Worm (Caenorhabditis elegans): ENCODE data around the gene F09C12.2.
"Not testable (repeated sequence)": the region's sequence is repeated elsewhere in the genome, so short reads cannot be mapped to it uniquely, and the experiment has no call there.

Gene F09C12.2

DNA sequence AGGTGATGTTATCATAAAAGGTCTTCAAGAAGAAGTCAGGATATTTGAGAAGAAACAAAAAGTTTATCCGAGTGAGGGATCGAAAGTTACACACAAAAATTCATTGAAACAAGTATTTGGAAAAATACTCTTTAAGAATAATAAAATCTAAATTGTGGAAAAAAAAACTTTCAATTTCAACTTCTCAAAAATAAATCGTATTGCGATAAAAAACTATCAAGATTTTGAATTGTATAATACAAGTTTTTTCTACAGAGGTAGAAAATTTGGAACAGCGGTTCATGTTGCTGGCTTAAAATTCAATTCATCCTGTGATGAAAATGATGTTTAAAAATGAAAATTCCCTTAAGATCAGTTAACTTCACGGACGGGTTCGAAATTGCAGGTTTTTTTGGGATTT lies 2.3 kb downstream of the F09C12.2 start, which contains the start of gene F09C12.8:
F09C12.8 (plus strand) TSS at position 301 of the 400 bp plus-strand sequence.
- no peak for TF ChIP-seq tra-4 (tag; optimal IDR thresholded peaks at IDR 0.05)
- no peak for TF ChIP-seq F13C5.2 (tag; optimal IDR thresholded peaks at IDR 0.05)
- no peak for TF ChIP-seq hnd-1 (tag; optimal IDR thresholded peaks at IDR 0.05)
- no peak for TF ChIP-seq aly-1 (tag; optimal IDR thresholded peaks at IDR 0.05)
- TF ChIP-seq sea-1 (GFP tag; conservative IDR thresholded peaks at IDR 0.05) = no peak
- TF ChIP-seq B0310.2 (tag; optimal IDR thresholded peaks at IDR 0.05) = no peak
- TF ChIP-seq ets-7 (tag; optimal IDR thresholded peaks at IDR 0.05) = no peak
- no peak for TF ChIP-seq ceh-13 (GFP tag; optimal IDR thresholded peaks at IDR 0.05)
- TF ChIP-seq ama-1 (optimal IDR thresholded peaks at IDR 0.05) = no peak
- TF ChIP-seq hmg-4 (GFP tag; optimal IDR thresholded peaks at IDR 0.05) = no peak
- no peak for TF ChIP-seq scrt-1 (GFP tag; IDR thresholded peaks at IDR 0.05)
- no peak for TF ChIP-seq tbx-37 (GFP tag; conservative IDR thresholded peaks at IDR 0.05)
- TF ChIP-seq pes-1 (GFP tag; IDR thresholded peaks at IDR 0.05) = no peak
- no peak for TF ChIP-seq ceh-36 (tag; optimal IDR thresholded peaks at IDR 0.05)
- TF ChIP-seq flt-1 (GFP tag; IDR thresholded peaks at IDR 0.05) = no peak
- no peak for TF ChIP-seq tbx-11 (GFP tag; IDR thresholded peaks at IDR 0.05)

- not testable (repeated sequence) for TF ChIP-seq pes-1 (GFP tag; IDR thresholded peaks at IDR 0.05); tbx-11 (GFP tag; IDR thresholded peaks at IDR 0.05); ets-7 (tag; optimal IDR thresholded peaks at IDR 0.05)
These were observed 5.4 kb downstream of the F09C12.2 start, which contains the start of gene msp-74 for ce11 chrII:5115235-5115634. Gene msp-74, minus strand, starts transcription at chrII:5115335.

DNA sequence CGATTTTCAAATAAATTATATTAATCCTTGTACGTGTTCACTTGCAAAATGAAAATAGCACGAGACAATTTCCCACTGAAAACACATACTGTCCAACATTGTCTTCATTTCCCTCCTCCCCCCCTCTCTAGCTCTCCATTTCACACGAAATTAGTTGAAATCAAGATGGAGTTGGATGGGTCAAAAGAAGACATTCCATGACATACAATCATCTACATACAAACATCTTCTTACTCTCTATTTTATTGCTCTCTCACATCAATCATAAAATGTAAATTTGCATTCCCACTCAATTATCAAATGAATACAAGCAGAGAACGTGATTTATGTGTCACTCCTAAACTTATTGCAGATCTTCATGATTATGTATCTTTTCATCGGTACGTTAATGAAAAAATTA lies 5.9 kb downstream of the F09C12.2 start, which contains the start of gene srsy-1:
srsy-1 (plus strand) TSS at position 301 of the 400 bp plus-strand sequence.
- TF ChIP-seq tbx-11 (GFP tag; IDR thresholded peaks at IDR 0.05) (no peak), sea-1 (GFP tag; conservative IDR thresholded peaks at IDR 0.05) (no peak), scrt-1 (GFP tag; IDR thresholded peaks at IDR 0.05) (no peak), aly-1 (tag; optimal IDR thresholded peaks at IDR 0.05) (no peak), flt-1 (GFP tag; IDR thresholded peaks at IDR 0.05) (no peak), ceh-13 (GFP tag; optimal IDR thresholded peaks at IDR 0.05) (no peak), F13C5.2 (tag; optimal IDR thresholded peaks at IDR 0.05) (no peak), hmg-4 (GFP tag; optimal IDR thresholded peaks at IDR 0.05) (no peak), hmbx-1 (tag; optimal IDR thresholded peaks at IDR 0.05) (no peak), tra-4 (tag; optimal IDR thresholded peaks at IDR 0.05) (no peak), B0310.2 (tag; optimal IDR thresholded peaks at IDR 0.05) (no peak), ets-7 (tag; optimal IDR thresholded peaks at IDR 0.05) (no peak), tbx-37 (GFP tag; conservative IDR thresholded peaks at IDR 0.05) (no peak), ama-1 (optimal IDR thresholded peaks at IDR 0.05) (no peak), hnd-1 (tag; optimal IDR thresholded peaks at IDR 0.05) (no peak), ceh-36 (tag; optimal IDR thresholded peaks at IDR 0.05) (no peak), pes-1 (GFP tag; IDR thresholded peaks at IDR 0.05) (no peak)

DNA sequence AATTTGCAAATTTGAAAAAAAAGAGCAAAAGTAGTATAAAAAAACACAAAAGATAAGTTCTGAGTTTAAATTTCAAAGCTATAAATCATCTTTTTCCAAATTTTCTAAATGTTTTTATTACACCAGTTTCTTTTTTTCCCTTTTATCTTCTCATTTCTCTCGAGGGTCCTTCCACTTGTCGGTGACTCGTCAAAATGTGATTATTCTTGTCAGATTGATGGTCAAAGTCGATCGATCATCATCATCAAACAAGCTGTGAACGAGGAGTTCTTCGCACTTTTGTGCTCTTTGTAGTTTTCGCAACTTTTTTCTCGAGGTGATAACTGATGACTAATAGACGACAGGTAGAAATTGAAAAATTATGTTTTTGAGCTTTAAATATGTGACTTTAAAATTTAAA lies 10.8 kb downstream of the F09C12.2 start:
- TF ChIP-seq tra-4 (tag; optimal IDR thresholded peaks at IDR 0.05) (no peak), ceh-13 (GFP tag; optimal IDR thresholded peaks at IDR 0.05) (no peak), F13C5.2 (tag; optimal IDR thresholded peaks at IDR 0.05) (no peak), tbx-11 (GFP tag; IDR thresholded peaks at IDR 0.05) (no peak), scrt-1 (GFP tag; IDR thresholded peaks at IDR 0.05) (no peak), flt-1 (GFP tag; IDR thresholded peaks at IDR 0.05) (no peak), ets-7 (tag; optimal IDR thresholded peaks at IDR 0.05) (no peak), B0310.2 (tag; optimal IDR thresholded peaks at IDR 0.05) (no peak), hmbx-1 (tag; optimal IDR thresholded peaks at IDR 0.05) (no peak), tbx-37 (GFP tag; conservative IDR thresholded peaks at IDR 0.05) (no peak), pes-1 (GFP tag; IDR thresholded peaks at IDR 0.05) (no peak)

DNA sequence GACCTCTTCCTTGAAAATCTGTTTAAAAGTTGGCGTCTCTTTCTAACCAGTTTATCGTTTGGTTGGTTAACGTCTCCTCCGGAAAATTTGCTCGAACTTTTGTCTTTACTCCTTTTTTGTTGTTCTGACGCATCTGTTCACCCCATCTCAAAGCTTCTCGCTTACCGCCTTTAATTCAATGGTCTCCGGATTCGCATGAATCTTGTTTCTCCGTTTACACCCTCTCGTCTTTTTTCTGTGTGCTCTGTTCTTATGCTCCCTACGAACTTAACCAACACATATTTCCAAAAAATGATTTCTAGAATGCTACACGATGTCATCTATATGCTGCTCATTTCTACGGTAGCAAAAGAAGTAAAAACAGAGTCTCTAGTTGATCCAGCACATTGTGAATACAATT lies 20.3 kb downstream of the F09C12.2 start, which contains the start of gene lgc-56:
lgc-56 (plus strand) TSS at position 301 of the 400 bp plus-strand sequence.
- no peak for TF ChIP-seq F13C5.2 (tag; optimal IDR thresholded peaks at IDR 0.05)
- TF ChIP-seq scrt-1 (GFP tag; IDR thresholded peaks at IDR 0.05) = no peak
- no peak for TF ChIP-seq ceh-36 (tag; optimal IDR thresholded peaks at IDR 0.05)
- TF ChIP-seq hnd-1 (tag; optimal IDR thresholded peaks at IDR 0.05) = no peak
- TF ChIP-seq ceh-13 (GFP tag; optimal IDR thresholded peaks at IDR 0.05) = no peak
- no peak for TF ChIP-seq tra-4 (tag; optimal IDR thresholded peaks at IDR 0.05)
- no peak for TF ChIP-seq sea-1 (GFP tag; conservative IDR thresholded peaks at IDR 0.05)
- no peak for TF ChIP-seq tbx-11 (GFP tag; IDR thresholded peaks at IDR 0.05)
- no peak for TF ChIP-seq hmbx-1 (tag; optimal IDR thresholded peaks at IDR 0.05)
- TF ChIP-seq ama-1 (optimal IDR thresholded peaks at IDR 0.05) = no peak
- TF ChIP-seq hmg-4 (GFP tag; optimal IDR thresholded peaks at IDR 0.05) = no peak

DNA sequence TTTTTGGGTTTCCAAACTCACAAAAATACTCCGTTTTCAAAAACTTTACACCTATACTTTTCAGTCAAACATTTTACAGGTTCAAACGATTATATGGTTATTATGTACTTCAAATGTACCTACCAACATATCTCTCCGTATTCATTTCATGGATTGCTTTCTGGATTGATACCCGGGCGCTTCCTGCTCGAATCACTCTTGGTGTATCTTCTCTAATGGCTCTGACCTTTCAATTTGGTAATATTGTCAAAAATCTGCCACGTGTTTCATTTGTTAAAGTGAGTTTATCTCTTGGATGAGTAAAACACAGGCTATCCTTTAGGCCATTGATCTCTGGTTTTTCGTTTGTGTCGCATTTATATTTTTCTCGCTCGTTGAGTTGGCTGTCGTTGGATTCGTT lies 22.0 kb downstream of the F09C12.2 start:
- TF ChIP-seq hmbx-1 (tag; optimal IDR thresholded peaks at IDR 0.05) = no peak
- no peak for TF ChIP-seq tra-4 (tag; optimal IDR thresholded peaks at IDR 0.05)
- TF ChIP-seq F13C5.2 (tag; optimal IDR thresholded peaks at IDR 0.05) = no peak
- TF ChIP-seq tbx-11 (GFP tag; IDR thresholded peaks at IDR 0.05) = no peak

ce11 chrII:5136296-5136767 lies 26.5 kb downstream of the F09C12.2 start, which contains the start of gene F58A6.2:
Gene F58A6.2, plus strand, starts transcription at chrII:5136717.
- no peak for TF ChIP-seq hnd-1 (tag; optimal IDR thresholded peaks at IDR 0.05)
- TF ChIP-seq aly-1 (tag; optimal IDR thresholded peaks at IDR 0.05) = no peak
- TF ChIP-seq ceh-36 (tag; optimal IDR thresholded peaks at IDR 0.05) = no peak
- TF ChIP-seq hmg-4 (GFP tag; optimal IDR thresholded peaks at IDR 0.05) = no peak
- no peak for TF ChIP-seq sea-1 (GFP tag; conservative IDR thresholded peaks at IDR 0.05)
- TF ChIP-seq ceh-13 (GFP tag; optimal IDR thresholded peaks at IDR 0.05) = no peak
- no peak for TF ChIP-seq tbx-37 (GFP tag; conservative IDR thresholded peaks at IDR 0.05)
- no peak for TF ChIP-seq scrt-1 (GFP tag; IDR thresholded peaks at IDR 0.05)
- no peak for TF ChIP-seq ets-7 (tag; optimal IDR thresholded peaks at IDR 0.05)
- TF ChIP-seq ama-1 (optimal IDR thresholded peaks at IDR 0.05) = no peak
- no peak for TF ChIP-seq flt-1 (GFP tag; IDR thresholded peaks at IDR 0.05)
- no peak for TF ChIP-seq pes-1 (GFP tag; IDR thresholded peaks at IDR 0.05)
- no peak for TF ChIP-seq F13C5.2 (tag; optimal IDR thresholded peaks at IDR 0.05)
- TF ChIP-seq hmbx-1 (tag; optimal IDR thresholded peaks at IDR 0.05) = no peak
- no peak for TF ChIP-seq B0310.2 (tag; optimal IDR thresholded peaks at IDR 0.05)
- TF ChIP-seq tbx-11 (GFP tag; IDR thresholded peaks at IDR 0.05) = no peak
- no peak for TF ChIP-seq tra-4 (tag; optimal IDR thresholded peaks at IDR 0.05)
